Fruit fly (Drosophila melanogaster) whole organism: ENCODE data around the gene Sry-alpha.

Experiments
- CG8478 ChIP-seq: fragments of >200 bp; optimal IDR thresholded peaks from 2 replicates; lab custom pipeline; 2018; ENCODE audit warnings: inconsistent platforms
- Dll ChIP-seq: fragments of >200 bp; optimal IDR thresholded peaks from 2 replicates; lab custom pipeline; 2017
- EcR ChIP-seq, 2 experiments: fragments of >200 bp; optimal IDR thresholded peaks; 2 replicates each; lab custom pipeline; 2017; ENCODE audit warnings: missing biosample characterization in 2 of 2, missing genetic modification characterization in 2 of 2, missing genetic modification reagents in 2 of 2
- pan ChIP-seq: fragments of >200 bp; optimal IDR thresholded peaks from 2 replicates; lab custom pipeline; 2017
- psq ChIP-seq: fragments of >200 bp; optimal IDR thresholded peaks from 2 replicates; lab custom pipeline; 2017
- usp ChIP-seq: fragments of >200 bp; optimal IDR thresholded peaks from 2 replicates; lab custom pipeline; 2017; ENCODE audit warnings: missing biosample characterization, missing genetic modification characterization, mixed read lengths

Gene Sry-alpha

DNA sequence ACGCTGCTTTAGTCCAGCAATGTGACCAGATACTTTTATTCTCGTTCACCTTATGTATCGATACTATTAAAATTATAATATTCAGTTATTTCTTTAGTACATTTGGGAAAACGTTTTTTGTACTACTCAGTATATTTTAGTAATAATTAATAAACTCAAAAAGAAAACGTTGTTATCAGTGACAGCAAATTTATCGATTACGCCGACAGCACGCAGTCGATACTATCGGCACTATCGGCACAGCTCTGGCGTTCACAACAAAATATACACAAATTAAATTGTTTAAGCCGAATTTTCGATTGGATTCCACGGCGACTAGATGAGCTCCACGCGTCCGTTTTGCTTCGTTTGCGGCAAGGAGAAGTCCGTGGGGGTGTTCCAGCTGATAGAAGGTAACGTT, at the start of gene Sry-alpha, which contains the start of the genes janA and Sry-beta:
Gene Sry-alpha (plus strand): TSS at position 226 of the 400 bp plus-strand sequence.
Gene janA (minus strand): TSS at position 40 of the 400 bp plus-strand sequence.
Gene Sry-beta (plus strand): TSS at position 226 of the 400 bp plus-strand sequence.
- TF ChIP-seq Dll (lab: Kevin White, UChicago) (no peak), EcR (GFP tag; optimal IDR thresholded peaks at IDR 0.05; lab: Kevin White, UChicago) (no peak)

DNA sequence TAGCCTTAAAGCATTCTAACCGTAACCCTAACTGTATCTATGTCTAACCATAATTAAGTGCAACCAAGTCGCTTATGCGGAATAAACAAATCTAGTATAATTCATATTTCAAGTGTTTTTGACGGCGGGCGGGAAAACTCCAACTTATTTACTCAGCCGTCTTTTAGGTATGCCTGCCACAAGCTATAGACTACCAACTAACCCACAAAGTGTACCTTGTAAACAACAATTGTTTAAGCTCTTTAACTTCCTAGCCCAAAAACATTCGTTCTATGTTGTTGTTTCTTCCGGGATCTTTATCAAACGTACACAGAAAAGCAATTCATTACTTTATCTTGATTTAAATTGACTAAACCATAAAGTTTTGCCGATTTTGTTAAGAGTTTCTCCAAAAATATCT, 48.8 kb upstream of the Sry-alpha start:
- TF ChIP-seq EcR (GFP tag; optimal IDR thresholded peaks at IDR 0.05; lab: Kevin White, UChicago): no peak
- TF ChIP-seq CG8478 (lab: Kevin White, UChicago): no peak
- TF ChIP-seq usp (GFP tag; lab: Kevin White, UChicago): no peak
- TF ChIP-seq psq (lab: Kevin White, UChicago): no peak

DNA sequence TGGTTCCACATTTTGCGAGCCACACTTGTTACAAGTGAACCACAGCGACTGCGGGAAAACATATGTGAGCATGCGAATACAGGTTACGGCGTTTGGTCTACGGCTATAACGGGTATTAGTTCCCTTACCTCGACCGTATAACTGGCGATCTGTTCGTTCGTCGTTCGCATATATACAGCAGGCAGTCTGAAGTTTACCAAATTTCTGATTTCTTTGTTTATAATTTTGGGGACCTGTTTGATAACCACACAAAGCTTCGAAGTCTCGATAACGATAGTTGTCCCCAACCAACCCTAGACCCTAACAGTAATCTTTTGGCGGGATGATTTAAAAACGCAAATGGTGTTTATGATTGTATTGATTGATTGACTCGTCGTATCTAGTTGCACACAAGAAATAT, 46.4 kb upstream of the Sry-alpha start, which contains the start of gene Acph-1:
Gene Acph-1 (minus strand): TSS at position 278 of the 400 bp plus-strand sequence.
- TF ChIP-seq Dll (lab: Kevin White, UChicago) (no peak), usp (GFP tag; lab: Kevin White, UChicago) (no peak), EcR (GFP tag; optimal IDR thresholded peaks at IDR 0.05; lab: Kevin White, UChicago) (no peak), pan (lab: Kevin White, UChicago) (no peak), CG8478 (lab: Kevin White, UChicago) (no peak), psq (lab: Kevin White, UChicago) (no peak)

DNA sequence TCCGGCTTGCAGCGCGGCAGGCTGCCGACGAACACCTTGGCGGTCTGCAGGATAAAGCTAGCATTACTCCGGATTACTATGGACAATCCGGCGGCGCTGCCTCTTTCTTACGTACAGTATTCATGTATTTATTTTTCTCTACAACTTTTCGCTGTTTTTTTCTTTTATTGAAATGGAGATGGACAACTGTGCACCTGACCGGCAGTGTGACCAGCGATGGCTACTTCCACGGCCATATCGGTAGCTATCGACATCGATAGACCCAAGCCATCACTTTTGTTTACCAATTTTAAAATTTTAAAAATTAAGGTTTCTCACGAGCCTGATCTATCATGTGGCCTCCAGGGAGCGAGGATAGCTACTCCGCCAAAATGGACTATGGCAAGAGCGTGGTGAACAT, 44.5 kb upstream of the Sry-alpha start, which contains the start of the genes CG7903 and Sas-6:
Gene CG7903 (minus strand): TSS at position 197 of the 400 bp plus-strand sequence.
Gene Sas-6 (plus strand): TSS at position 323 of the 400 bp plus-strand sequence.
- no peak for TF ChIP-seq psq (lab: Kevin White, UChicago)
- TF ChIP-seq Dll (lab: Kevin White, UChicago): no peak
- no peak for TF ChIP-seq usp (GFP tag; lab: Kevin White, UChicago)

DNA sequence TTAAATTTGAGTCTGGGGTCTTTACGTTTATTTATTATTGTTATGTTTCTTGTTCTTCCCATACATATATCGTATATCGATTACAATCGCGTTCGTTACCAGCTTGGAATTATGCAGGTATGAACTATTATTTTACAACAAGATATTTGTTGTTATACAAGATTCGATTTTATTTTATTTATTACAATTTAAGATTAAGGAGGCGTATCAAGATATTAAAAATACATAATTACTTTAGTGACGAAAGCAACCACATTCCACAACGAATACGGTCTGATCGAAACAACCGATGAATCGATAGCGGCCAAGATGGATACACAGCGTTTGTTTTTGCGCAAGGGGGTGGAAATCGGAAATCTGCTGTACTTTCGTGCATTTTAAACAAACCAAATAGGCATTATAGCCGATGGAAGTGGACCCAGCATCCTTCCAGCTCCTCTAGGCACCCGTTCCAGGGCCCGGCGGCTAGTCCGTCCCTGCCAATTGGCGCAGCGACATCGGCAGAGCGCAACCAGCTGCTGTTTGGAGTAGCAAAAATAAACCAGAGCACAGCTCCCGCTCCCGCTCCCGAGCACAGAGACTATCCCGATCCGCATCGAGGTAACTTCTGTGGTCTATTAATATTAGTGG, 41.8 kb upstream of the Sry-alpha start, which contains the start of the genes CG15525 and CG11504:
Gene CG15525 (minus strand): TSS at position 70 of the 630 bp plus-strand sequence.
Gene CG11504 (plus strand): TSS at position 294 of the 630 bp plus-strand sequence.
- TF ChIP-seq pan (lab: Kevin White, UChicago) (no peak), EcR (GFP tag; optimal IDR thresholded peaks at IDR 0.05; lab: Kevin White, UChicago) (no peak), psq (lab: Kevin White, UChicago) (no peak), Dll (lab: Kevin White, UChicago) (no peak), usp (GFP tag; lab: Kevin White, UChicago) (no peak), CG8478 (lab: Kevin White, UChicago) (no peak)

DNA sequence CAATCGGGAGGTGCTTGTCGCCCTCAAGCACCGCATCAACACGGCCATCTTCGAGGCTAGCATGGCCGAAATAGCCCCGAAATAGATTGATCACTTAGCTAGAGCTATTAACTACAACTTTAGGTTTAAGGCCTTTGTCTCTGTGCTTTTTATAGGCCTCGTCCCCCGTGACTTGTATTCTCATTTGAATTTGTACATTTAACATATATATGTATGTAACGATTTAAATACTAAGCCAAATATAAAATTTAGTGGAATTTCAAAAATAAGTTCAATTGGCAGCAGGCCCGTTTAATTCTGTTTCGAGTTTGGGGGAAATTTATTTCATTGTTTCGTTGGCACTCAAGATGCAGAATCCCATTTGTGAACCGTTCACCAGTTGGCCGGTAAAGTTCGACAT, 40.0 kb upstream of the Sry-alpha start, which contains the start of gene CG34298:
Gene CG34298 (plus strand): TSS at position 301 of the 400 bp plus-strand sequence.
- TF ChIP-seq usp (GFP tag; lab: Kevin White, UChicago) (no peak), CG8478 (lab: Kevin White, UChicago) (no peak), psq (lab: Kevin White, UChicago) (no peak), EcR (GFP tag; optimal IDR thresholded peaks at IDR 0.05; lab: Kevin White, UChicago) (no peak), pan (lab: Kevin White, UChicago) (no peak), Dll (lab: Kevin White, UChicago) (no peak)

DNA sequence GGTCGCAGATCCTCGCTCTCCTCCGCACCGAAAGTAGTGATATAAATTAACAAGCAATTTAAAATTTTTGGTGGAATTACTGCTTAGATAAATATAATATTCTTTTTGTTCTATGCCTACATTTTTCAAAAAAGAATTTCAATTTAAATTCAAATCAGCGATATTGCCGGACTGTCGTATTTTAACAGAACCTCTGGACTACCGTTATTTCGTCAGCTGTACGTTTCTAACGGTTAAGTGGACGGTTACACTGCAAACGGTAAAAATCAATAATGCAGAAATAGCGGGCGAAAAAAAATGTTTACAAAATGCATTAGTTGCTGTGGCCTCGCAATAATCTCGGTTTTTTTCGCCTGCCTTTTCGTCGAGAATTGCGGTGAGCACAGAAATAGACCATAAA, 39.2 kb upstream of the Sry-alpha start, which contains the start of gene Tace:
Gene Tace (plus strand): TSS at position 245 of the 400 bp plus-strand sequence.
- TF ChIP-seq psq (lab: Kevin White, UChicago) (no peak), CG8478 (lab: Kevin White, UChicago) (no peak), usp (GFP tag; lab: Kevin White, UChicago) (no peak), Dll (lab: Kevin White, UChicago) (no peak), pan (lab: Kevin White, UChicago) (no peak), EcR (GFP tag; optimal IDR thresholded peaks at IDR 0.05; lab: Kevin White, UChicago) (no peak)

DNA sequence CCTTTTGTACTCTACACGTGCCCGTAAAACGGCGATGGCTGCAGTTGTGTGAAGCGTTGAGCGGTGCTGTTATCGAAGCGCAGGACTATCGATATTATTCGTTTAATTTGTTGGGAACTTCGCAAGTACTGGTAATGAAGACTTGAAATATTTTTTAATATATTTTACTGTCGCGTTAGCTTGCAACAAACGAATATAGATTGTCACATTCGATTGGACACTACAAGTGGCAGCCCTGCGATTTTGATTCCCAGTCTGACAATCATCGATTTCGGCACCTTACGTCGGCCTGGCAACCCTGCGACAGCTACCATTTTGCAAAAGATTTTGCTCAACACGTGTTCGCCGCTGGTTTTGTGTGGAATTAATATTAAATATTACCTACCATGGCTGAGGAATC, 34.9 kb upstream of the Sry-alpha start, which contains the start of the genes Nlp and Nph:
Gene Nlp (plus strand): TSS at position 138 of the 400 bp plus-strand sequence.
Gene Nph (minus strand): TSS at position 214 of the 400 bp plus-strand sequence.
- TF ChIP-seq psq (lab: Kevin White, UChicago) (no peak), EcR (GFP tag; optimal IDR thresholded peaks at IDR 0.05; lab: Kevin White, UChicago) (no peak), usp (GFP tag; lab: Kevin White, UChicago) (no peak), CG8478 (lab: Kevin White, UChicago) (no peak), Dll (lab: Kevin White, UChicago) (no peak), pan (lab: Kevin White, UChicago) (no peak)

DNA sequence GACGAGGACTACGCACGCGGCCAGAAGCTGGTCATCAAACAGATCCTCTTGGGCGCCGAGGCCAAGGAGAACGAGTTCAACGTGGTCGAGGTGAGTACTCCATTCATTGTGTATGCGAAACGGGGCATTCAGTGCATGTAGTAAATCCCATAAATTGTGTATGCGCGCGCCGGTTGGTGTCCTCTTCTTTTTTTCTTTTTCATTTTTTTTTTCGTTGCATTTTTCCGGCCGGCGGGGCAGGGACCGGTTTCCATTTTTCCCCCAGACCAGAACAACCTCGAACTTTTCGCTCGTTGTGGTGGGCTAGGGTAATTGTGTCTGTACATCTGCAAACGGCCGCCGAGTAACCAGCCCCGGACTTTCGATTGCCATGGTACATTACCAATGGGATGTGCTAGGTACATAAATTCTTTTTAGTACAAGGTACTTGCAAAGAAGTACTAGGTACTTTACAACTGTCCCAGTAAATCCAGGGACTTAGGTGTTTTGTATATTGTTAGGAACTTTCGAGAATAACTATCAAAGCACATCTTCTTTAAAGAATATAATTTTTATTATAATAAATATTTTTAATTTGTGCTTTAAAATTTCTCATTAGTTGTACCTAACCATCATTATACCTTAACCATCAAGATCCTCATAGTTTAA, 34.1 kb upstream of the Sry-alpha start:
- no peak for TF ChIP-seq Dll (lab: Kevin White, UChicago)
- no peak for TF ChIP-seq usp (GFP tag; lab: Kevin White, UChicago)

DNA sequence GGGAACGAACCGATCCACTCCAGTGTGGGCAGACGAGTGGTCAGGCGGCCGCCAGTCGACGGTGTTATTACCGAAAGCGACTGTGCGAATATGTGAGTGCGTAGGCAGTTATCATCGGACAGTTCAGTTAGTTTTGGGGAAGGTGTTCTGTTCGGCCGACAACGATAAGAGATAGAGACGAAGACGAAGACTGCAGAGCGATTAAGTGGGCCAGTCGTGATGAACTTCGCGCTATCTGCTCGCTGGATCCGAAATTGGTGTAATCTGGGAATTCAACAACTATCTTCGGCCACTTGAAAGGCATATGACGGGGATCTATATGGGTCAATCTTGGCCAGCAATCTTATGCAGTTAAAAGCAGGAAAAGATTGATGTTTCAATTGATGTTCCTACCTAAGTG, 30.3 kb upstream of the Sry-alpha start, which contains the start of gene CG7912:
Gene CG7912 (minus strand): TSS at position 17 of the 400 bp plus-strand sequence.
- TF ChIP-seq usp (GFP tag; lab: Kevin White, UChicago) (no peak), psq (lab: Kevin White, UChicago) (no peak), Dll (lab: Kevin White, UChicago) (no peak), CG8478 (lab: Kevin White, UChicago) (no peak), pan (lab: Kevin White, UChicago) (no peak)
